Worm (Caenorhabditis elegans) whole organism, late embryonic: Measurements from ENCODE around the gene ift-74.

ENCODE experiments used
- C38D4.7 ChIP-seq: fragments of 200-800 bp; sonication (Bioruptor generic); optimal IDR thresholded peaks from 2 replicates; lab custom pipeline; 2018; ENCODE audit warnings: mild to moderate bottlenecking, missing genetic modification characterization, moderate library complexity, missing compliant biosample characterization
- Y22D7AL.16 ChIP-seq: sonication (generic microtip); optimal IDR thresholded peaks from 2 replicates; lab custom pipeline; 2016; ENCODE audit warnings: missing genetic modification characterization, missing compliant biosample characterization
- ahr-1 ChIP-seq: sonication (generic microtip); optimal IDR thresholded peaks from 2 replicates; lab custom pipeline; 2016; ENCODE audit warnings: missing genetic modification characterization, missing compliant biosample characterization
- ceh-14 ChIP-seq: sonication (generic microtip); optimal IDR thresholded peaks from 2 replicates; lab custom pipeline; 2016; ENCODE audit warnings: missing genotype, missing genetic modification characterization, missing compliant biosample characterization
- ceh-19 ChIP-seq: fragments of 200-800 bp; sonication (Bioruptor generic); optimal IDR thresholded peaks from 2 replicates; lab custom pipeline; 2018; ENCODE audit warnings: mild to moderate bottlenecking, missing genetic modification characterization, missing compliant biosample characterization
- ceh-24 ChIP-seq: sonication (generic microtip); optimal IDR thresholded peaks from 2 replicates; lab custom pipeline; 2016; ENCODE audit warnings: mild to moderate bottlenecking, missing genetic modification characterization, missing compliant biosample characterization
- ceh-34 ChIP-seq: sonication (generic microtip); optimal IDR thresholded peaks from 2 replicates; lab custom pipeline; 2016; ENCODE audit warnings: mild to moderate bottlenecking, missing genetic modification characterization, missing compliant biosample characterization
- ceh-6 ChIP-seq: fragments of 200-800 bp; sonication (Bioruptor generic); optimal IDR thresholded peaks from 2 replicates; lab custom pipeline; 2018; ENCODE audit warnings: mild to moderate bottlenecking, missing genetic modification characterization, missing compliant biosample characterization
- ceh-9 ChIP-seq: sonication (generic microtip); optimal IDR thresholded peaks from 2 replicates; lab custom pipeline; 2016; ENCODE audit warnings: mild to moderate bottlenecking, missing genetic modification characterization, inconsistent platforms, missing compliant biosample characterization
- che-1 ChIP-seq: sonication (generic microtip); optimal IDR thresholded peaks from 2 replicates; lab custom pipeline; 2016; ENCODE audit warnings: mild to moderate bottlenecking, missing genetic modification characterization, missing compliant biosample characterization
- dve-1 ChIP-seq: sonication (generic microtip); optimal IDR thresholded peaks from 2 replicates; lab custom pipeline; 2017; ENCODE audit warnings: antibody characterized with exemption, mild to moderate bottlenecking, missing genetic modification characterization, missing compliant biosample characterization
- elt-2 ChIP-seq: sonication (generic microtip); optimal IDR thresholded peaks from 2 replicates; lab custom pipeline; 2016; ENCODE audit warnings: missing genetic modification reagents, missing genetic modification characterization, missing compliant biosample characterization
- ets-4 ChIP-seq: sonication (generic microtip); optimal IDR thresholded peaks from 2 replicates; lab custom pipeline; 2016; ENCODE audit warnings: missing genetic modification characterization, missing compliant biosample characterization
- eyg-1 ChIP-seq: sonication (generic microtip); optimal IDR thresholded peaks from 2 replicates; lab custom pipeline; 2016; ENCODE audit warnings: missing genotype, missing genetic modification characterization, missing compliant biosample characterization
- gmeb-2 ChIP-seq: sonication (generic microtip); optimal IDR thresholded peaks from 2 replicates; lab custom pipeline; 2016; ENCODE audit warnings: missing genetic modification characterization, inconsistent platforms, missing compliant biosample characterization
- hlh-30 ChIP-seq: sonication (generic microtip); optimal IDR thresholded peaks from 2 replicates; lab custom pipeline; 2017; ENCODE audit warnings: antibody characterized with exemption, missing genetic modification characterization, missing compliant biosample characterization; ENCODE audit not compliant: insufficient read depth
- hlh-6 ChIP-seq: sonication (generic microtip); optimal IDR thresholded peaks from 2 replicates; lab custom pipeline; 2016; ENCODE audit warnings: missing genotype, missing genetic modification characterization, missing compliant biosample characterization
- hlh-8 ChIP-seq: sonication (generic microtip); optimal IDR thresholded peaks from 2 replicates; lab custom pipeline; 2016; ENCODE audit warnings: missing genotype, missing genetic modification characterization, missing compliant biosample characterization
- lim-6 ChIP-seq: sonication (generic microtip); optimal IDR thresholded peaks from 2 replicates; lab custom pipeline; 2016; ENCODE audit warnings: missing genetic modification characterization, missing compliant biosample characterization
- lin-11 ChIP-seq: fragments of 200-800 bp; sonication (Bioruptor generic); optimal IDR thresholded peaks from 2 replicates; lab custom pipeline; 2018; ENCODE audit warnings: mild to moderate bottlenecking, missing genetic modification characterization, missing compliant biosample characterization
- madf-2 ChIP-seq: sonication (generic microtip); optimal IDR thresholded peaks from 2 replicates; lab custom pipeline; 2017; ENCODE audit warnings: missing genetic modification characterization, missing compliant biosample characterization
- nhr-11 ChIP-seq: fragments of 150-350 bp; optimal IDR thresholded peaks from 2 replicates; lab custom pipeline; 2014; ENCODE audit warnings: missing biosample characterization, missing genetic modification characterization
- npax-4 ChIP-seq: sonication (generic microtip); optimal IDR thresholded peaks from 2 replicates; lab custom pipeline; 2016; ENCODE audit warnings: missing genetic modification characterization, missing compliant biosample characterization
- pag-3 ChIP-seq: sonication (generic microtip); optimal IDR thresholded peaks from 2 replicates; lab custom pipeline; 2016; ENCODE audit warnings: missing compliant biosample characterization, missing genetic modification characterization, borderline replicate concordance
- pat-9 ChIP-seq: fragments of 200-800 bp; sonication (Bioruptor generic); optimal IDR thresholded peaks from 2 replicates; lab custom pipeline; 2018; ENCODE audit warnings: mild to moderate bottlenecking, missing genetic modification characterization, moderate library complexity, missing compliant biosample characterization
- pros-1 ChIP-seq: fragments of 150-350 bp; optimal IDR thresholded peaks from 2 replicates; lab custom pipeline; 2014; ENCODE audit warnings: missing biosample characterization, missing genetic modification reagents, missing genetic modification characterization
- ref-2 ChIP-seq: sonication (generic microtip); optimal IDR thresholded peaks from 2 replicates; lab custom pipeline; 2016; ENCODE audit warnings: missing genetic modification characterization, missing compliant biosample characterization
- sdc-2 ChIP-seq: sonication (generic microtip); optimal IDR thresholded peaks from 2 replicates; lab custom pipeline; 2016; ENCODE audit warnings: missing genotype, missing genetic modification characterization, missing compliant biosample characterization
- sox-2 ChIP-seq: fragments of 200-800 bp; sonication (Bioruptor generic); IDR thresholded peaks from 2 replicates; pipeline ENCODE4 v1.3.6; 2022; ENCODE audit warnings: missing genetic modification reagents, missing genetic modification characterization, missing compliant biosample characterization
- sox-4 ChIP-seq: sonication (generic microtip); optimal IDR thresholded peaks from 2 replicates; lab custom pipeline; 2017; ENCODE audit warnings: mild to moderate bottlenecking, missing genetic modification characterization, inconsistent platforms, missing compliant biosample characterization
- syd-9 ChIP-seq: sonication (generic microtip); optimal IDR thresholded peaks from 2 replicates; lab custom pipeline; 2016; ENCODE audit warnings: mild to moderate bottlenecking, missing genetic modification characterization, moderate library complexity, missing compliant biosample characterization
- tbx-7 ChIP-seq: sonication (generic microtip); optimal IDR thresholded peaks from 2 replicates; lab custom pipeline; 2016; ENCODE audit warnings: missing genotype, missing genetic modification characterization, missing compliant biosample characterization
- unc-42 ChIP-seq: sonication (generic microtip); optimal IDR thresholded peaks from 2 replicates; lab custom pipeline; 2016; ENCODE audit warnings: missing genotype, missing genetic modification characterization, missing compliant biosample characterization
- unc-86 ChIP-seq: sonication (generic microtip); optimal IDR thresholded peaks from 2 replicates; lab custom pipeline; 2016; ENCODE audit warnings: missing genetic modification characterization, missing compliant biosample characterization
- ztf-16 ChIP-seq: sonication (generic microtip); optimal IDR thresholded peaks from 2 replicates; lab custom pipeline; 2017; ENCODE audit warnings: missing genetic modification characterization, missing compliant biosample characterization

Gene ift-74

DNA sequence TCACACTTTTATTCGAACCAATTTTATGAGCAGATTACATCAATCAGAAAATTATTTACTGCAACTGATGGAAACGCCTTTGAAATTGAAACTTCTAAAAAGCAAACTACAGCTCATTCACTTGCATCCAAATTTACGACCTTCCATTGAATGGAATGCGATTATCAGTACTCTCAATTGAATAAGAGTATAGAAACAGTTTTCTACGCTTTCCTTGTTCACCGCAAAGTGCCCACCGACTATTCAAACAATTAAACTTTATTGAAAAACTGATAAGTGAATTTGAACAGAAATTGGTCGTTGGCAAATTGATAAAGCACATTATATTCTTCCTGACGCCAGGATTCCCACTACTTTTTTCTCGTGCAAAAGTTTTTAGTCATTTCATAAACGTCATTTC, 13.9 kb upstream of the ift-74 start:
- TF ChIP-seq pros-1 (tag; lab: Kevin White, UChicago) (no peak), lim-6 (tag; lab: Kevin White, UChicago) (no peak), ahr-1 (tag; lab: Kevin White, UChicago) (no peak), elt-2 (tag; lab: Kevin White, UChicago) (no peak), gmeb-2 (tag; lab: Kevin White, UChicago) (no peak), ceh-6 (GFP tag; lab: Kevin White, UChicago) (no peak), ref-2 (tag; lab: Kevin White, UChicago) (no peak), ets-4 (tag; lab: Kevin White, UChicago) (no peak), unc-42 (tag; lab: Kevin White, UChicago) (no peak), che-1 (tag; lab: Kevin White, UChicago) (no peak), hlh-6 (tag; lab: Kevin White, UChicago) (no peak), eyg-1 (no peak), lin-11 (no peak), Y22D7AL.16 (tag; lab: Kevin White, UChicago) (no peak), ceh-19 (GFP tag; lab: Kevin White, UChicago) (no peak), tbx-7 (tag; lab: Kevin White, UChicago) (no peak)

DNA sequence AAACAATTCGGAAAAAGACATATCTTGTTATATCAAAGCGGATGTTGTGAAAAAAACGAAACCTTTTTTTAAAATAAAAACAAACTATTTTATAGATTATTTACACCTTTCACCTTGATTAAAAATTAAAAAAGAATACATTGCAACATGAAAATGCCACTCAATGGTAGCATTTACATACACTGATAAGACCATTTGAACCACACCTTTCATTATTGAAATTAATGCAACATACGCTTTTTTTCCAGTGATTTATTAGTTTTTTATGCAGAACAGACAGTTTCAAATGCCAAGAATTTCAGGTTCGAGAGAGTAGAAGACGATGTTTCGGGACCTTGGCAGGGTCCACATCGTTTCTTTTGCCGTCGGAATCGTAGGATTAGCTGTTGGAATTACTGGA, 13.2 kb upstream of the ift-74 start, which contains the start of gene T19D12.1:
Gene T19D12.1 (plus strand): TSS at position 301 of the 400 bp plus-strand sequence.
- TF ChIP-seq nhr-11 (tag; lab: Kevin White, UChicago) (no peak), ceh-14 (tag; lab: Kevin White, UChicago) (no peak), hlh-8 (tag; lab: Kevin White, UChicago) (no peak), syd-9 (tag; lab: Kevin White, UChicago) (no peak), dve-1 (tag; lab: Kevin White, UChicago) (no peak), ceh-9 (no peak), C38D4.7 (GFP tag; lab: Kevin White, UChicago) (no peak), pag-3 (tag; lab: Kevin White, UChicago) (no peak), ahr-1 (tag; lab: Kevin White, UChicago) (no peak), ceh-34 (tag; lab: Kevin White, UChicago) (no peak), tbx-7 (tag; lab: Kevin White, UChicago) (no peak), ceh-19 (GFP tag; lab: Kevin White, UChicago) (no peak), npax-4 (no peak), pros-1 (tag; lab: Kevin White, UChicago) (no peak), sox-4 (tag; lab: Kevin White, UChicago) (no peak), unc-42 (tag; lab: Kevin White, UChicago) (no peak)

DNA sequence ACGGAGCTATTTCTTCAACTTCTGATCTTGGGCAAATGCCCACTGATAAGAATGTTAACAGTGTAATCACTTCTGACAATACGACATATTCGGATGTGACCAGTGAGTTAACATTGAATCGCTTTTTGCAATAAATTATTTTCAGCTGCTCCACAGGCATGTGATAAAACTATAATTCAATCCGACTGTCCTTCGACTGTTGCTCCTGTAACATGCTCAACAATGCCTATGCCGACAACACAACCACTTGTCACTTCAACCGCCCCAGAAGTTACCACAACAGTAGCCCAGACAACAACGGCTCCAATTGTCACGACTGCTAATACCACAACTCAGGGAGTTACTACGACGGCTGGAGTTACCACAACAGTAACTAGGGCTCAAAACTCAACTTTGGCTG, 12.3 kb upstream of the ift-74 start:
- TF ChIP-seq ceh-34 (tag; lab: Kevin White, UChicago) (no peak), pat-9 (tag; lab: Kevin White, UChicago) (no peak), madf-2 (tag; lab: Kevin White, UChicago) (no peak), hlh-30 (tag; lab: Kevin White, UChicago) (no peak), ceh-24 (tag; lab: Kevin White, UChicago) (no peak)

DNA sequence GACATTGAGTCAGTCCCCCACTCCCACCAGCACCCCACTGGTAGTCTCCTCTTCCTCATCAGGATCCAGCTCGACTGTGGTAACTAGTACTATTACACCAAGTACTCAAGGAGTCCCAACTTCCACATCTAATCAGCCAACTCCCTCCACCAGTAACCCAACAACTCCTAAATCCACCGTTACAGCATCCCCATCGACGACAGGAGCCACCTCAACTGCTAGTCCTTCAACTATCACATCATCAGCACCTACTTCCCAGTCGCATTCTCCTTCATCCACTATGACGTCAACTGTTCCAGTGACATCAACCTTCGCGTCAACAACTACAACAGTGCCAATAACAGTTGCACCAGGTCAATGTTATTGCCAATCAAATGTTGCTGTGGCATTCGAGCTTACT, 11.3 kb upstream of the ift-74 start:
- TF ChIP-seq sox-2 (no peak), unc-86 (tag; lab: Kevin White, UChicago) (no peak), sdc-2 (tag; lab: Kevin White, UChicago) (no peak), ztf-16 (tag; lab: Kevin White, UChicago) (no peak)
